Worm (Caenorhabditis elegans): Measurements from ENCODE around the gene edg-1.

- no peak for TF ChIP-seq nhr-11 (tag; optimal IDR thresholded peaks at IDR 0.05)
- TF ChIP-seq pha-4 (tag; optimal IDR thresholded peaks at IDR 0.05), result no peak
- no peak for TF ChIP-seq nfya-1 (tag; optimal IDR thresholded peaks at IDR 0.05; ENCODE audit: insufficient read depth)
- TF ChIP-seq nhr-25 (tag; optimal IDR thresholded peaks at IDR 0.05), result no peak
- TF ChIP-seq snpc-4 (tag; optimal IDR thresholded peaks at IDR 0.05), result no peak
- no peak for TF ChIP-seq R02D3.7 (tag; optimal IDR thresholded peaks at IDR 0.05)
Observed at ce11 chrIV:11296787-11297186, 23.8 kb upstream of the edg-1 start, which contains the start of gene mttu-1.

Measured in whole organism, L3 larva.